Worm (Caenorhabditis elegans): ENCODE measurements around the gene pqn-71.

DNA sequence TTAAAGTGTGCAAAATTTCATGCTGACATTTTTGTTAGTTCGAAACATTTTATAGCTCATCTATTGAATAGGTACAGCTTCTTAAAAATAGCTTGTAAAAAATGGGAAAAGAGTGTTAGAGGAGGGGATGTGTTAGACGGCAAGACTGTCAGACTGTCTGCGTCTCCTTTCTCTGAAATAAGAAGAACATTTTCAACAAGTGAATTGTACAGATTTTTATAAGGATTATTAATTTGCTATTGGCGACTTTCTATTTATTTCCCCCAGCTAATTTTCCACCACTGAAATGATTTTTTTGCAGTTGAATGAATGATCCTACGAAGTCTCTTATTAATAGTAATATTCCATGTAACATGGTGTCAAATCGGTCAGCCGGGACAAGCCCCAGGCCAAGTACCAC is 33.0 kb downstream of the pqn-71 start, which contains the start of gene C06B8.7:
- TF ChIP-seq nhr-76 (tag; optimal IDR thresholded peaks at IDR 0.05) (no peak), fos-1 (tag; optimal IDR thresholded peaks at IDR 0.05) (no peak), skn-1 (tag; optimal IDR thresholded peaks at IDR 0.05) (no peak), ceh-20 (GFP tag; IDR thresholded peaks at IDR 0.05) (no peak), Y105C5A.15 (GFP tag; IDR thresholded peaks at IDR 0.05) (no peak), zag-1 (tag; optimal IDR thresholded peaks at IDR 0.05) (no peak), unc-39 (tag; optimal IDR thresholded peaks at IDR 0.05) (no peak), ama-1 (optimal IDR thresholded peaks at IDR 0.05) (no peak), nhr-237 (tag; optimal IDR thresholded peaks at IDR 0.05) (no peak), nhr-10 (tag; optimal IDR thresholded peaks at IDR 0.05) (no peak), ceh-62 (tag; optimal IDR thresholded peaks at IDR 0.05) (no peak), aly-2 (tag; optimal IDR thresholded peaks at IDR 0.05) (no peak), nhr-77 (tag; optimal IDR thresholded peaks at IDR 0.05) (no peak)
